Worm (Caenorhabditis elegans) whole organism, early embryonic: ENCODE results near the gene srv-28.

ENCODE experiments used
- B0310.2 ChIP-seq: sonication (generic microtip); optimal IDR thresholded peaks from 2 replicates; lab custom pipeline; 2016; ENCODE audit warnings: mild to moderate bottlenecking, missing genetic modification characterization, missing compliant biosample characterization
- F13C5.2 ChIP-seq: sonication (generic microtip); optimal IDR thresholded peaks from 2 replicates; lab custom pipeline; 2017; ENCODE audit warnings: mild to moderate bottlenecking, missing genetic modification characterization, inconsistent platforms, missing compliant biosample characterization
- aly-1 ChIP-seq: sonication (generic microtip); optimal IDR thresholded peaks from 2 replicates; lab custom pipeline; 2016; ENCODE audit warnings: missing genetic modification characterization, missing compliant biosample characterization
- ama-1 ChIP-seq: fragments of 150-350 bp; optimal IDR thresholded peaks from 2 replicates; lab custom pipeline; 2014
- ceh-13 ChIP-seq: fragments of 200-800 bp; sonication (Bioruptor generic); optimal IDR thresholded peaks from 2 replicates; lab custom pipeline; 2018; ENCODE audit warnings: mild to moderate bottlenecking, missing genetic modification characterization, missing compliant biosample characterization
- ceh-36 ChIP-seq: sonication (generic microtip); optimal IDR thresholded peaks from 2 replicates; lab custom pipeline; 2016; ENCODE audit warnings: missing genetic modification characterization, inconsistent platforms, missing compliant biosample characterization
- ets-7 ChIP-seq: sonication (generic microtip); optimal IDR thresholded peaks from 2 replicates; lab custom pipeline; 2016; ENCODE audit warnings: missing genotype, missing genetic modification characterization, missing compliant biosample characterization
- flt-1 ChIP-seq: fragments of 200-800 bp; sonication (Bioruptor generic); IDR thresholded peaks from 2 replicates; pipeline ENCODE4 v1.3.6; 2022; ENCODE audit warnings: missing genetic modification characterization, missing compliant biosample characterization
- hmbx-1 ChIP-seq: sonication (generic microtip); optimal IDR thresholded peaks from 2 replicates; lab custom pipeline; 2016; ENCODE audit warnings: mild to moderate bottlenecking, missing genetic modification characterization, missing compliant biosample characterization
- hmg-4 ChIP-seq: fragments of 200-800 bp; sonication (Bioruptor generic); optimal IDR thresholded peaks from 2 replicates; lab custom pipeline; 2018; ENCODE audit warnings: mild to moderate bottlenecking, missing genetic modification characterization, missing compliant biosample characterization
- hnd-1 ChIP-seq: sonication (generic microtip); optimal IDR thresholded peaks from 2 replicates; lab custom pipeline; 2016; ENCODE audit warnings: missing genetic modification characterization, missing compliant biosample characterization
- pes-1 ChIP-seq: fragments of 200-800 bp; sonication (Bioruptor generic); IDR thresholded peaks from 2 replicates; pipeline ENCODE4 v1.3.6; 2022; ENCODE audit warnings: missing genetic modification reagents, missing genetic modification characterization, missing compliant biosample characterization
- scrt-1 ChIP-seq: fragments of 200-800 bp; sonication (Bioruptor generic); IDR thresholded peaks from 2 replicates; pipeline ENCODE4 v1.3.6; 2022; ENCODE audit warnings: missing genetic modification characterization, missing compliant biosample characterization
- sea-1 ChIP-seq: fragments of 200-800 bp; sonication (Bioruptor generic); conservative IDR thresholded peaks from 2 replicates; pipeline ENCODE4 v1.3.6; 2022; ENCODE audit warnings: missing genetic modification characterization, missing compliant biosample characterization
- tbx-11 ChIP-seq: fragments of 200-800 bp; sonication (Bioruptor generic); IDR thresholded peaks from 2 replicates; pipeline ENCODE4 v1.3.6; 2022; ENCODE audit warnings: missing genetic modification characterization, missing compliant biosample characterization
- tbx-37 ChIP-seq: fragments of 200-800 bp; sonication (Bioruptor generic); conservative IDR thresholded peaks from 2 replicates; pipeline ENCODE4 v1.3.6; 2022; ENCODE audit warnings: missing genetic modification reagents, missing genetic modification characterization, missing compliant biosample characterization
- tra-4 ChIP-seq: sonication (generic microtip); optimal IDR thresholded peaks from 2 replicates; lab custom pipeline; 2017; ENCODE audit warnings: missing genetic modification characterization, missing compliant biosample characterization

The srv-28 gene

ce11 chrIV:6284277-6284676 is 21.1 kb upstream of the srv-28 start, which contains the start of gene ops-1:
Gene ops-1, minus strand, starts transcription at chrIV:6284377.
- no peak for TF ChIP-seq hmbx-1 (tag; lab: Kevin White, UChicago)
- TF ChIP-seq scrt-1 (GFP tag; lab: Robert Waterston, UW) = no peak

ce11 chrIV:6282143-6282542 is 19.0 kb upstream of the srv-28 start, which contains the start of gene srv-32:
Gene srv-32, minus strand, starts transcription at chrIV:6282243.
- no peak for TF ChIP-seq hnd-1
- TF ChIP-seq ama-1 = no peak
- TF ChIP-seq tbx-37 (GFP tag; lab: Robert Waterston, UW) = no peak
- TF ChIP-seq hmg-4 = no peak
- TF ChIP-seq ceh-36 (tag; lab: Kevin White, UChicago) = no peak
- TF ChIP-seq tra-4 (tag; lab: Kevin White, UChicago) = no peak
- TF ChIP-seq pes-1 (GFP tag; lab: Robert Waterston, UW) = no peak
- no peak for TF ChIP-seq ceh-13 (GFP tag; lab: Kevin White, UChicago)
- no peak for TF ChIP-seq aly-1
- no peak for TF ChIP-seq hmbx-1 (tag; lab: Kevin White, UChicago)
- no peak for TF ChIP-seq B0310.2
- TF ChIP-seq scrt-1 (GFP tag; lab: Robert Waterston, UW) = no peak
- TF ChIP-seq ets-7 (tag; lab: Kevin White, UChicago) = no peak

DNA sequence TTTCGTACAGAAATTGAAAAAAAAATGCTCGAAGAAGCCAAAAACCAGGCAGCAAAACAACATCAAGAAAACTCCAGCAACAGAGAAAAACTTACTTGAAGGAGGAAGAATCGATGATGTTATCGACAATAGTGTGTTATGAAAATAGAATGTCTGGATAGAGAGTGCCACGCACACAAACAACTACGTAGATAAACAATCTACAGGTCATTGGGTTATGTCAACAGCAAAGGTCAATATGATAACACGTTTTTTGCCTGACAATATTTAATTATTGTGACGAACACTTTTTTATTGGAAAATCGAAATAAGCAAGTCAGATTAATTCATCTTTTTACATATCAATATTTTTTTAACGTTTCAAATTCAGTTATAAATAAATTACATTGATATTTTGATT is 16.2 kb upstream of the srv-28 start, which contains the start of gene sams-5:
Gene sams-5 (minus strand): TSS at position 131 of the 400 bp plus-strand sequence.
- TF ChIP-seq hmbx-1 (tag; lab: Kevin White, UChicago) (no peak), tbx-11 (GFP tag; lab: Robert Waterston, UW) (no peak), scrt-1 (GFP tag; lab: Robert Waterston, UW) (no peak)

DNA sequence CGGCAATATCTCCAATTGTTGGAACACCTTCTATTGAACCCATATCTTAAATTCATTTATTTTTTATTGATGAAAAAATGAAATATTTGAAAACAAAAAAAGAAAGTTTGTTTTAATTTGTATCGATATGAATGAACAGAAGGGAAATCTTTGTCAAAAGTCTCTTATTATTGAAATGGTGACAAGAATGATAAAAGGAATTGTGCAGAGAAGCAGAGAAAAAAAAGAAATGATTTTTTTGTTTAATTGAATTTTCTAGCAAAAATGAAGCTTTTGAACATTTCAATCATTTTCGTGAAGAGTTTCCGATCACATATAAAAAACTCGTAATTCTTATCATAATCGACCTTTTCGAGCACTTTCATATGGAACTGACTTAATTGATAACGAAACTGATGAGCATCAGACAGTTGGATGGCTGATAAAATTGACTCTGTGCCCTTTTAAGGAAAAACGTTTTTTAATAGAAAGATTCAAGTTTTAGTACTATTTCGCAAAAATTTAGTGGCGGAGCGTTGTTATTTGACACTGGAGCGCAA is 12.6 kb upstream of the srv-28 start, which contains the start of the genes aat-4 and T13A10.1:
Gene aat-4 (minus strand): TSS at position 51 of the 539 bp plus-strand sequence.
Gene T13A10.1 (plus strand): TSS at position 411 of the 539 bp plus-strand sequence.
- no peak for TF ChIP-seq sea-1 (GFP tag; lab: Robert Waterston, UW)
- TF ChIP-seq pes-1 (GFP tag; lab: Robert Waterston, UW) = no peak
- TF ChIP-seq hmbx-1 (tag; lab: Kevin White, UChicago) = no peak
- no peak for TF ChIP-seq tra-4 (tag; lab: Kevin White, UChicago)
- no peak for TF ChIP-seq tbx-11 (GFP tag; lab: Robert Waterston, UW)
- TF ChIP-seq ceh-36 (tag; lab: Kevin White, UChicago) = no peak
- no peak for TF ChIP-seq B0310.2
- TF ChIP-seq hnd-1 = no peak
- TF ChIP-seq F13C5.2 = no peak
- no peak for TF ChIP-seq tbx-37 (GFP tag; lab: Robert Waterston, UW)
- no peak for TF ChIP-seq aly-1
- TF ChIP-seq hmg-4 = no peak
- TF ChIP-seq ama-1 = no peak

DNA sequence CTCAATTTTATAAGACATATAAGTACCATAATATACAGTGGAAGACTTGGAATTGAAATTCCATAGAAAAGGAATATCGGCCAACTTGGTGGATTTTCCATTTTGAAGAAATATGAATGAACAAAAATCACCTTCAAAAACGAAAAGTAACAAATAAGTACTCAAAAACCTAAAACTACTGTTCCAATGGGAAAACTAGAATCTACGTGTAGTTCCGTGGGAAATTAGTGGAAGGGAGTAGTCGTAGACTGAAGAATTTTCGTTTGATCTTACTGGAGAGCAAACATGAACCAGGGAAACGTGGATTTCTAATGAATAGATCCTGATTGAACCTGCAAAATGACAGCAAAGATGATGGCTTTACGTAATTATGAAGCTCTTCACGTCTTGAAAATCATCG is 8.8 kb upstream of the srv-28 start, which contains the start of gene srv-31:
Gene srv-31 (minus strand): TSS at position 101 of the 400 bp plus-strand sequence.
- no peak for TF ChIP-seq pes-1 (GFP tag; lab: Robert Waterston, UW)

- no peak for TF ChIP-seq tra-4 (tag; lab: Kevin White, UChicago)
- no peak for TF ChIP-seq ets-7 (tag; lab: Kevin White, UChicago)
- no peak for TF ChIP-seq aly-1
- TF ChIP-seq scrt-1 (GFP tag; lab: Robert Waterston, UW) = no peak
- TF ChIP-seq tbx-37 (GFP tag; lab: Robert Waterston, UW) = no peak
- TF ChIP-seq sea-1 (GFP tag; lab: Robert Waterston, UW) = no peak
- TF ChIP-seq ceh-13 (GFP tag; lab: Kevin White, UChicago) = no peak
- no peak for TF ChIP-seq flt-1 (GFP tag; lab: Robert Waterston, UW)
- TF ChIP-seq hmg-4 = no peak
- TF ChIP-seq F13C5.2 = no peak
- no peak for TF ChIP-seq ceh-36 (tag; lab: Kevin White, UChicago)
Observed at ce11 chrIV:6269346-6269745, 6.2 kb upstream of the srv-28 start, which contains the start of gene srv-30. Gene srv-30, minus strand, starts transcription at chrIV:6269446.

- TF ChIP-seq ets-7 (tag; lab: Kevin White, UChicago) (no peak), B0310.2 (no peak), tra-4 (tag; lab: Kevin White, UChicago) (no peak), sea-1 (GFP tag; lab: Robert Waterston, UW) (no peak), flt-1 (GFP tag; lab: Robert Waterston, UW) (no peak), pes-1 (GFP tag; lab: Robert Waterston, UW) (no peak), ceh-13 (GFP tag; lab: Kevin White, UChicago) (no peak), tbx-11 (GFP tag; lab: Robert Waterston, UW) (no peak), tbx-37 (GFP tag; lab: Robert Waterston, UW) (no peak), hmg-4 (no peak), hnd-1 (no peak), scrt-1 (GFP tag; lab: Robert Waterston, UW) (no peak), aly-1 (no peak), ceh-36 (tag; lab: Kevin White, UChicago) (no peak), F13C5.2 (no peak)
Observed at ce11 chrIV:6266499-6266898, 3.4 kb upstream of the srv-28 start, which contains the start of gene srv-29. Gene srv-29, minus strand, starts transcription at chrIV:6266599.

DNA sequence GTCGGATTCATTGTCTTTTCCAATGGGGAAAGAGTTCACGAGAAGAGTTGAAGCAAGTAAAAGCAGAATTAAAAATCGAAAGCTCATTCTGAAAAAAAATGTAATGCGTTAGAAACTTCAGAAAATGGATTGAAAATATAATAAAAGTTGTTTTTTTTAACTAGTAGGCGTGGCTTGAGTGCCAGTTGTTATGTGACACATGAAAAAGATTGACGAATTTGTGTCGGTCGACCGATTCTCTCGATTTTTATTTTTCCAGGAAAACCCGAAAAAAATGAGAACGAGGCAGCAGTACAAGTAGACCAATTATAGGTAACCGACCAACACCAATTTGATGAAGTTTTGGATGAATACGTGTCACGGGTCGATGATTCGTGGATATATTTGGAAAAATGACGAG is 3.4 kb downstream of the srv-28 start, which contains the start of gene nlp-16:
Gene nlp-16 (minus strand): TSS at position 101 of the 400 bp plus-strand sequence.
- TF ChIP-seq sea-1 (GFP tag; lab: Robert Waterston, UW) = no peak
- no peak for TF ChIP-seq tra-4 (tag; lab: Kevin White, UChicago)
- no peak for TF ChIP-seq tbx-11 (GFP tag; lab: Robert Waterston, UW)
- TF ChIP-seq ceh-13 (GFP tag; lab: Kevin White, UChicago) = no peak
- no peak for TF ChIP-seq ama-1
- TF ChIP-seq tbx-37 (GFP tag; lab: Robert Waterston, UW) = no peak
